Worm (Caenorhabditis elegans) whole organism, young adult: Measurements from ENCODE around the gene ZK1073.1.

Experiments used
- F57C9.4 ChIP-seq: sonication (generic microtip); optimal IDR thresholded peaks from 2 replicates; lab custom pipeline; 2017; ENCODE audit warnings: mild to moderate bottlenecking, missing genetic modification characterization, missing compliant biosample characterization
- aptf-3 ChIP-seq: fragments of 200-800 bp; sonication (Bioruptor generic); IDR thresholded peaks from 2 replicates; pipeline ENCODE4 v1.3.6; 2022; ENCODE audit warnings: missing genetic modification characterization, missing compliant biosample characterization
- attf-3 ChIP-seq: fragments of 200-800 bp; sonication (Bioruptor generic); conservative IDR thresholded peaks from 2 replicates; pipeline ENCODE4 v1.3.6; 2022; ENCODE audit warnings: missing genetic modification reagents, missing genetic modification characterization, missing compliant biosample characterization
- him-1 ChIP-seq: sonication (generic microtip); optimal IDR thresholded peaks from 2 replicates; lab custom pipeline; 2016; ENCODE audit warnings: missing genotype, missing genetic modification reagents, missing genetic modification characterization, missing compliant biosample characterization
- nfya-1 ChIP-seq: sonication (generic microtip); optimal IDR thresholded peaks from 2 replicates; lab custom pipeline; 2017; ENCODE audit warnings: antibody characterized with exemption, missing compliant biosample characterization, missing genetic modification characterization, borderline replicate concordance; ENCODE audit not compliant: insufficient read depth
- unc-62 ChIP-seq: fragments of 150-350 bp; optimal IDR thresholded peaks from 2 replicates; lab custom pipeline; 2014; ENCODE audit warnings: missing biosample characterization, missing genetic modification reagents, missing genetic modification characterization
- ztf-6 ChIP-seq: fragments of 200-800 bp; sonication (Bioruptor generic); IDR thresholded peaks from 2 replicates; pipeline ENCODE4 v1.3.6; 2022; ENCODE audit warnings: missing genetic modification reagents, missing genetic modification characterization, missing compliant biosample characterization

- TF ChIP-seq nfya-1 (no peak), attf-3 (GFP tag; lab: Robert Waterston, UW) (no peak), F57C9.4 (no peak), aptf-3 (GFP tag; lab: Robert Waterston, UW) (no peak), ztf-6 (GFP tag; lab: Robert Waterston, UW) (no peak), him-1 (tag; lab: Kevin White, UChicago) (no peak), unc-62 (GFP tag; lab: Kevin White, UChicago) (no peak)
These were observed 15.7 kb downstream of the ZK1073.1 start for ce11 chrX:16112923-16113322.
